Worm (Caenorhabditis elegans): ENCODE data around the gene mrps-10.
A peak's percentile ranks its signal among the peaks of the same experiment; 100 is the strongest.

The mrps-10 gene

DNA sequence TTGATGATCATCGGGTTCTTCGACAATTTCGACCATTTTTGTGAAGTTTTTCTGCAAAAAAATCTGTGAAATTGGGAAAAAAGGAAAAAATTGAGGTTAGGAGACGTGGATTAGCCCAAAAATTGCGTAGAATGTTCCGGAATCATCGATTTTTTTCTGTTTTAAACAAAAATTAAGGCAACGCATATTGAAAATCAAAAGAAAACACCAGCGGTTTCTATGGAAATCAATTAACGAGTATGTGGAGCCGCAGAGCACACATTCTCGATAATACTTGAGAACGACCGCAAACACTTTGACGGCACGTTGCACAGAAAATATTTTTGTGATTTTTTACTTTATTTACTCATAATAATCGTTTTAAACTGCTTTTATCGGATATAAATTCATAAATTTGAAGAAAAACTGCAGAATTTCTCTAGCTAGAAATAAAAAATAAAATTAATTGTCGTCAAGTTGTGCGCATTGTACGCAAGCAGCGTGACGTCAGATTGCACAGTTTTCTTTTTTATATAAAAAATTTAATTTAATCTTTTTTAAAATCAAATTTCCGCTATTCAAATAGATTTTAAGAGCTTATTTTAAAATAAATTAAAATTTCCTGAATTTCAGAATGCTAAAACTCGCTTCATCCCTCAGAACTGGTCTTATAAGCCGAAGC lies at the start of gene mrps-10, which contains the start of gene npp-25:
mrps-10 (plus strand) TSS at position 611 of the 661 bp plus-strand sequence.
npp-25 (minus strand) TSS at position 51 of the 661 bp plus-strand sequence.
- TF ChIP-seq pha-4 (tag; optimal IDR thresholded peaks at IDR 0.05), result peak; percentile 66
- TF ChIP-seq lin-15B (tag; optimal IDR thresholded peaks at IDR 0.05), result peak; percentile 50
- no peak for TF ChIP-seq nhr-12 (tag; optimal IDR thresholded peaks at IDR 0.05)
- TF ChIP-seq nhr-11 (tag; optimal IDR thresholded peaks at IDR 0.05), result no peak
- TF ChIP-seq elt-3 (tag; optimal IDR thresholded peaks at IDR 0.05), result no peak
- TF ChIP-seq lin-39 (tag; optimal IDR thresholded peaks at IDR 0.05), result peak; percentile 27
- no peak for TF ChIP-seq ZK546.5 (tag; optimal IDR thresholded peaks at IDR 0.05)
- TF ChIP-seq nhr-43 (tag; optimal IDR thresholded peaks at IDR 0.05; ENCODE audit: poor library complexity, severe bottlenecking), result no peak
- no peak for TF ChIP-seq aly-2 (tag; optimal IDR thresholded peaks at IDR 0.05)
- peak; percentile 50 for TF ChIP-seq nfya-1 (tag; optimal IDR thresholded peaks at IDR 0.05; ENCODE audit: insufficient read depth)
- peak; percentile 48 for TF ChIP-seq hmg-11 (tag; optimal IDR thresholded peaks at IDR 0.05)

DNA sequence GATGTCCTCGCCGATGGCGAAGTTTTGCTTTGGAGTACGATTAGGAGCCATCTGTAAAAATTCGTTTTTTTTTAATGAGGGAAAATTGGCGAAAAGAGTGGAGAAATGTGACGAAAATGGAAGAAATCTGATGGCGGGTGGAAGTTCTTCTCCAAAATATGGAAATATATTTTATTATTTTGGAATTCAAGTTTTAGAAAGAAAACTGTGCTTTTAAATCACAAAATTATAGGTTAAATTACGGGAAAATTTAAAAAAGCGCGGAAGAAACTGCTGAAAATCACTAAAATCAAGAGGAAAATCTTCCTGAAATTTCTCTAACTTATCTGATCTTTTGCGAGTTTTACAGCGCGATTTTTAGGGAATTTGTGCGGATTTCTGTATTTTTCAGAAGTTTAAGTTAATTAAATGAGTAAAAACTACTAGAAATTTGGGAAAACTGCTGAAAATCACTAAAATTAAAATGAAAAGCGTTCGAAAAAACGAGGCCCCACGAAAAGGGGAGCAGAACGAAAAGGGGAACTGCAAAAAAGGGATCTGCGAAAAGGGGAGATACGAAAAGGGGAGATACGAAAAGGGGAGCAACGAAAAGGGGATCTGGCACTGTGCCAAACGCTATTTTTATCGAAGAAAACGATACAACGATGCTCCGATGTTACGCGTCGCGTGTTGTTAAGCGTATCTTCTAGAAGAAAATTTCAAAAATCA lies 48.7 kb upstream of the mrps-10 start, which contains the start of the genes cec-7 and enu-3.5:
cec-7 (minus strand) TSS at position 51 of the 708 bp plus-strand sequence.
enu-3.5 (plus strand) TSS at position 670 of the 708 bp plus-strand sequence.
- TF ChIP-seq zag-1 (tag; optimal IDR thresholded peaks at IDR 0.05), result no peak
- TF ChIP-seq elt-1 (tag; optimal IDR thresholded peaks at IDR 0.05), result no peak
- no peak for TF ChIP-seq tbx-2 (tag; optimal IDR thresholded peaks at IDR 0.05)
- TF ChIP-seq elt-2 (tag; optimal IDR thresholded peaks at IDR 0.05), result no peak
- no peak for TF ChIP-seq nhr-11 (tag; optimal IDR thresholded peaks at IDR 0.05)
- TF ChIP-seq fkh-10 (GFP tag; optimal IDR thresholded peaks at IDR 0.05), result no peak
- TF ChIP-seq daf-12 (tag; optimal IDR thresholded peaks at IDR 0.05), result no peak
- TF ChIP-seq ama-1 (optimal IDR thresholded peaks at IDR 0.05), result no peak
- no peak for TF ChIP-seq unc-62 (GFP tag; optimal IDR thresholded peaks at IDR 0.05)
- TF ChIP-seq nfya-1 (tag; optimal IDR thresholded peaks at IDR 0.05; ENCODE audit: insufficient read depth), result no peak

DNA sequence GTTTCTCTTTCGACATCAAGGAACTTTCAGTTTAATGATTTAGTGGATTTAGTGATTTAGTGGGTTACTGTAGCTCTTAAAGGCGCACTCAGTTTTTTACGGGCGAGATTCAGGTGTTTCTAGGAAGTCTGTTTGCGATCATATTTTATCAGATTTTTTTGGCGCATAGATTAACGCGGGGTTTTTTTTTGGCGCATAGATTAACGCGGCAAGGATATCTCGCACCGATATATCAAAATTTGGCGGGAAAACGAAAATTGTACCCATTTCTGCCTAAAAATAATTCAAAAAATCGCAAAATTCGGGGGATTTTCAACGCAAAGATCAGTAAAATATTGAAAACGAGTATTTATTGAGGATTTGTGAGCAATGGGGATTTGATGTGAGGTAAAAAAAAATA lies 45.7 kb upstream of the mrps-10 start:
- TF ChIP-seq daf-12 (tag; optimal IDR thresholded peaks at IDR 0.05) (no peak), jun-1 (tag; optimal IDR thresholded peaks at IDR 0.05) (no peak), mdl-1 (tag; optimal IDR thresholded peaks at IDR 0.05) (no peak), pha-4 (tag; optimal IDR thresholded peaks at IDR 0.05) (no peak), ceh-82 (tag; optimal IDR thresholded peaks at IDR 0.05) (no peak), ZK546.5 (tag; optimal IDR thresholded peaks at IDR 0.05) (no peak), egl-5 (tag; optimal IDR thresholded peaks at IDR 0.05) (no peak), ztf-4 (tag; optimal IDR thresholded peaks at IDR 0.05) (no peak), nhr-76 (tag; optimal IDR thresholded peaks at IDR 0.05) (no peak), nhr-77 (tag; optimal IDR thresholded peaks at IDR 0.05) (no peak), unc-62 (GFP tag; optimal IDR thresholded peaks at IDR 0.05) (no peak), skn-1 (tag; optimal IDR thresholded peaks at IDR 0.05) (no peak)

DNA sequence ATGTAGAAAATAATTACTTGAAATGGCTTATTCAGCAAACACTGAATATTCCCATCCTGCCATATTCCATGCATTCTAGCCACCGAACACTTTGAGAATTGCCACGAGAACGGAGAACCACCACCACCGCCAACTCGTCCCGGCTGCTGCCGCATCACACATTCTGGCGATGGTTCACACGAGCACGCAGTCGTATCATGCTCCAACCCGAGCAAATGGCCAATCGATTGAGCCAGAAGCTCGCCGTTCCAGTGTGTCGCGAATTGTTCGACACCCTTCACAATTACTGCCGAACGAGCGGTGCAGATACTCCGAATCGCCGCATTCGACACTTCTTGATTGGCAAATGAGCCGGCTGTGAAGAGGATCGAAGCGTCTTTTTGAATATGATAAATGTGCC lies 41.2 kb upstream of the mrps-10 start:
- TF ChIP-seq hmg-11 (tag; optimal IDR thresholded peaks at IDR 0.05) (no peak), elt-3 (tag; optimal IDR thresholded peaks at IDR 0.05) (no peak), mml-1 (tag; optimal IDR thresholded peaks at IDR 0.05) (no peak), ceh-28 (tag; optimal IDR thresholded peaks at IDR 0.05) (no peak), jun-1 (tag; optimal IDR thresholded peaks at IDR 0.05) (no peak), elt-1 (tag; optimal IDR thresholded peaks at IDR 0.05) (no peak), ztf-4 (tag; optimal IDR thresholded peaks at IDR 0.05) (no peak), nhr-67 (tag; optimal IDR thresholded peaks at IDR 0.05) (no peak), egl-27 (tag; optimal IDR thresholded peaks at IDR 0.05) (no peak), fkh-10 (GFP tag; optimal IDR thresholded peaks at IDR 0.05) (no peak), pqm-1 (tag; optimal IDR thresholded peaks at IDR 0.05) (no peak), unc-39 (tag; optimal IDR thresholded peaks at IDR 0.05) (no peak), lin-39 (tag; optimal IDR thresholded peaks at IDR 0.05) (no peak)

Data from whole organism, L3 larva.